Fruit fly (Drosophila melanogaster): ENCODE results near the gene Dhc16F.

DNA sequence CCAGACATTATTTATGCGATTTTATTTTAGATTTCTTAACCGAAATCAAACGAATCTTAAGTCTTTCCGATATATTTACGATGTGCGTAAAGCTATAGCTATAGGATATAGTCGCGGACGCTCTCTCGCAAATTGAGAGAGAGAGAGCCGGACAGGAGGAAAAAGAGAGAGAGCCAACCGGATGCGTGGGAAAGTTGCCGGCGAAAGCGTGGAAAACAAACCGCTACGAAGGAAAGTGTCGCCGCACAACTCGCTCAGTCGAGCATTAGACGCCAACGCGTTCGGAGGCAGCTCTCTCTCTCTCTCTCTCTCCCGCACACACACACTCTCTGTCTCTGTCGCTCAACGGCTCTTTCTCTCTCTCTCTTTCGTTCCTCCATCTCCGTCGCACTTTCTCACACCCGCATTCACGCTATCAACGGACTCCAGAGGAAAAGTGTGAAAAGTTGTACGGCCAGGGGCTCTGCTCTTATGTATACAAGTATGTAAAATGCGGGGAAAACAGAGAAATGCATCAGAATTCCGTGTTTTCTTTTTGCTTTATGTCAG, 40.6 kb upstream of the Dhc16F start, which contains the start of gene CG6867:
- no peak for TF ChIP-seq psq (optimal IDR thresholded peaks at IDR 0.05)
- TF ChIP-seq h (optimal IDR thresholded peaks at IDR 0.05) = no peak
- TF ChIP-seq ttk (optimal IDR thresholded peaks at IDR 0.05) = no peak
- no peak for TF ChIP-seq Sin3A (optimal IDR thresholded peaks at IDR 0.05)
- TF ChIP-seq insv (optimal IDR thresholded peaks at IDR 0.05) = no peak
